Fruit fly (Drosophila melanogaster): Measurements from ENCODE around the gene St2.

Gene St2

DNA sequence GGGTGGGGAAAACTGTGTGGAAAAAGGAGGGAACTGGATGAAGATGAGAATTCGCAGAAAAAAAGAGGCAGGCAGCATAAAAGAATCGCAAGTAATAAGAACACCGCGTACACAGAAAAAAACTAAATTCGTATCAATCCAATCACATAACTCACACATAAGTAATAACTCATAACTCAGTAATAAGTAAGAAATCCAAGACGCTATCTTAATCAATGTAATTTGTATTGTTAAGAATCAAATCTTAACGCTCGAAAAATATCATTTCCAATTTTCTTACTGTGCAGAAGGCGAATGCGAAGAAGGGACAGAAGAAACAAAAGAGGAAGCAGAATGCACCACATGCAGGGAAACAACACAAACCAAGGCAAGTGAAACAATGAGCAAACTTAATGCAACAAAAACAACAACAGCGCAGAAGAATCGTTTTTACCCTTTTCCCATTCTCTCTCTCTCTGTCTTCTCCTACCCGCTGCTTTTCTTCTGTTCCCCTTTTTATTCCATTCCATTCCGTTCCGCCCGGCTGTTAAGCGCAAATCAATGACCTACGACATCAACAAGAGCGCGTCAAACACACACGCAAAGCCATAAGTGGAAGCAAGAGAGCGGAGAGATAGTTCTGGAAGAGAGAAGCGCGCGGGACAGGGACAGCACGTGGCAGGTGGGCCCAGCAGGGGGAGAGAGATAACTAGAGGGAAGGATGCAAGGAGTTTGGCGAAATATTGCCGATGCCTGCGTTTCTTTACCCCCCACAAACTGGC is 22.4 kb upstream of the St2 start:
- no peak for TF ChIP-seq insv (optimal IDR thresholded peaks at IDR 0.05)
- TF ChIP-seq Myc (optimal IDR thresholded peaks at IDR 0.05) = no peak
- TF ChIP-seq h (optimal IDR thresholded peaks at IDR 0.05) = no peak
- TF ChIP-seq Sin3A (optimal IDR thresholded peaks at IDR 0.05) = no peak
- TF ChIP-seq ttk (optimal IDR thresholded peaks at IDR 0.05) = no peak
- peak; percentile 36 for TF ChIP-seq psq (optimal IDR thresholded peaks at IDR 0.05)

DNA sequence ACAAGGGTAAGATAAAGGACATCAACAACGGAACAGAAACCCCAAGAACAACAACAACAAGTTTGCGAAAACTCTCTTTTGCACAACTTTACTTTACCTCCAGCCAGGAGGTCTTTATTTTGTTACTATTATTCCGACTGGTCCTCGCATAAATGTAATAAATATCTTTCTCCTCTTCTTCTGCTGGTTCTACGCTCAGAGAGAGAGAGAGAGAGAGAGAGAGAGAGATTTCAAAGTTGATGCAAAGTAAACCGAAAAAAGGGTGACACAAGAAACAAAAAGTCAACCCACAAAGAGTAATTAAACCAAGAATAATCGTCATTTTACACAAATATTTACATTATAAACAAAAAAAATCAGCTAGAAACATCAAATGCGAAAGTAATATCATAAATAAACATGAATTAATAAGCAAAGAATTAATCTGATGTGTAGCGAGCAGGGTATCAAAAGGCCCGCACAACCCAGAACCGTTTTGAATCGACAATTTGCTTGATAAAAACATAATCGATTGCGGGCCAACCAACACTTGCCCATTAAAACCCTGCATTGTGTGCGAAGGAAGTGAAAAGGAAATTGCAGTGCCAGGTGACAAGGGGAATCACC is 21.5 kb upstream of the St2 start:
- TF ChIP-seq psq (optimal IDR thresholded peaks at IDR 0.05) (no peak), insv (optimal IDR thresholded peaks at IDR 0.05) (no peak), Sin3A (optimal IDR thresholded peaks at IDR 0.05) (no peak), h (optimal IDR thresholded peaks at IDR 0.05) (no peak), ttk (optimal IDR thresholded peaks at IDR 0.05) (no peak), Myc (optimal IDR thresholded peaks at IDR 0.05) (no peak)

DNA sequence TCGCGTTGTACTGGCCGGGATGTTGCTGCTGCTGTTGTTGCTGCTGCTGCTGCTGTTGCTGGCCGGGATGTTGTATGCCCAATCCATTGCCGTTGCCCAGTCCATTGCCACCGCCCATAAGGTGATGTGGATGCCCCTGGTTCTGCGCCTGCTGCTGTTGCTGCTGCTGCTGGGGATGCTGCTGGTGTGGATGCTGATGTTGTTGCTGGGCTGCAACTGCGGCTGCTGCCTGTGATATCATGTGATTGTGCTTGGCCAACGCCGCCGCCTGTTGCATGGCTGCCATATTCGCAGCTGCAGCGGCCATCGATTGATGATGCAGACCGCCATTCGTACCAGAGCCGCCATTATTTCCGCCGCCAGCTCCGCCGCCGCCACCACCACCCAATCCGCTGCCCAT is 19.3 kb upstream of the St2 start:
- TF ChIP-seq Sin3A (optimal IDR thresholded peaks at IDR 0.05) (no peak), h (optimal IDR thresholded peaks at IDR 0.05) (no peak), Myc (optimal IDR thresholded peaks at IDR 0.05) (no peak), psq (optimal IDR thresholded peaks at IDR 0.05) (no peak), ttk (optimal IDR thresholded peaks at IDR 0.05) (no peak), insv (optimal IDR thresholded peaks at IDR 0.05) (no peak)

DNA sequence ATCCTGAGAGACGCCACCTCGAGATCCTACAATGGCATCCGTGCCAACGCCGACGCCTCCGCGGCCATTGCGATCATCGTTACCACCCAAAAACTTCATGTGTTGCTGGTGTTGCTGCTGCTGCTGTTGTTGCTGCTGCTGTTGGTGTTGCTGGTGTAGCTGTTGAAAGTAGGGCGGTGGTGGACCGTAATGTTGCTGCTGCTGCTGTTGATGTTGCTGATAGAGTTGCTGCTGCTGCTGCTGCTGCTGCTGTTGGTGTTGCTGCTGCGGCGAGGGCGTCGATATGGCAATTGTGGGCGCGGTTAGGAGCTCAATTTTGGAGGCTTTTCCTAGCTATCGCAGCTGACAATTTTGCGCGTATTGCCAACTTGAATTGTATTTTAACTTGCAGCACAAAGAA is 17.9 kb upstream of the St2 start:
- TF ChIP-seq Sin3A (optimal IDR thresholded peaks at IDR 0.05) (no peak), h (optimal IDR thresholded peaks at IDR 0.05) (no peak), psq (optimal IDR thresholded peaks at IDR 0.05) (no peak), ttk (optimal IDR thresholded peaks at IDR 0.05) (no peak), Myc (optimal IDR thresholded peaks at IDR 0.05) (no peak), insv (optimal IDR thresholded peaks at IDR 0.05) (no peak)

DNA sequence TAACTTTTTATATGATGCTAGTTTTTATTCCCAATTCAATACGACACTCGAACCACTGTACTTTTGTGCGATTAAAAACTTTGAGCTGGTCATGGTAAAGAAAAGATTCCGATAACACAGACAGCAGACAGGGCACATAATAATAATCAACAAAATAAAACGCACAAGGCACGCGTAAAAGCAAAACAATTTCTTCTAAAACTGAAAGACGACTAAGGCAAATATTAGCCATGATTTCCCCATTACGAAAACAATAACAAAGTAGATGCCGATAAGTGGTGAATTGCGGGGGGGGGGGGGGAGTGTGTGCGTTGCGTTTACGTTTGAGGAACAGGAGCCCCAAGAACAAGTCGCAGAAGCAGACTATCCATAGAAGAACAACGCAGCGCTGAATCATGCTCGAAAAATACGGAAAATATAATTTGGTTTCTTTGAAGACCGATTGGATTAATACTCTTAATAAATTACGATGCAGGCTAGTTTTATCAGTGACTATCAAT is 16.8 kb upstream of the St2 start:
- TF ChIP-seq h (optimal IDR thresholded peaks at IDR 0.05) (no peak), psq (optimal IDR thresholded peaks at IDR 0.05) (no peak), ttk (optimal IDR thresholded peaks at IDR 0.05) (no peak), Myc (optimal IDR thresholded peaks at IDR 0.05) (no peak), insv (optimal IDR thresholded peaks at IDR 0.05) (no peak), Sin3A (optimal IDR thresholded peaks at IDR 0.05) (no peak)

DNA sequence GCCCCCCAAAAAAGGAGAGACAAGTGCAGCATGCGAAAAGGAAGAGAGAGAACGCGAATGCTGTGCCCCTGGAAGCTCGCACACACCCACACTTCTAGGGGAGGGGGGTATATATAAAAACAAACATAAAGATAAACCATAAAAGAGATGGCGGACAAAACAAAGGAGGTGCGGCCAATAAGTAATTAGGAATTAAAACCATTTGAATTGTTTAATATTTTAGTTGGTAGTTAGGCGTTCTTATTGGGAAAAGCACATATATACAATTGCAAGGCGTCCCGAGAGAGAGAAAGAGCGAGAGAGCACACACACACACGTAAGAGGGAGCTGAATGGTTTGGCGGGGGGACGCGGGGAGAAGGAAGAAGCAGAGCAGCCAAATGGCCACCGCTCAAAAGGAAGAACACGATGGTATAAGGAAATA is 15.6 kb upstream of the St2 start:
- TF ChIP-seq psq (optimal IDR thresholded peaks at IDR 0.05) = peak; percentile 88
- no peak for TF ChIP-seq Sin3A (optimal IDR thresholded peaks at IDR 0.05)

DNA sequence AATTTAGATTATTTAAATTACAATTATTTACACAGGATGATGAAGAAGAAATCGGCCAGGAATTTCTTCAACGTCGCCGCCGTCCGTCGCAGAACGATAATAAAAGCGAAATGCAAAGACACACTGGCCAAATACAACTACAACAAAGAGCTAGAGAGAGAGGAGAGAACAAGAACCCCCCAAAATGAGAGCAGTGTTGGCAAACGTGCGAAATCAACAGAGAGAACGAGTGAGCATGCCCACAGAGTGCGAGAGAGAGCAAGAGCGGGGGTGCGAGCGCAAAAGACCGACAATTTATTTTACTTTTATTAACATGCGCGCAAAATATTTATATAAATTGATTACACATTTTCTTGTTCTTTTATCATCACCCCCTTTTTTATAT is 14.8 kb upstream of the St2 start:
- no peak for TF ChIP-seq h (optimal IDR thresholded peaks at IDR 0.05)
- no peak for TF ChIP-seq ttk (optimal IDR thresholded peaks at IDR 0.05)
- no peak for TF ChIP-seq Myc (optimal IDR thresholded peaks at IDR 0.05)
- no peak for TF ChIP-seq insv (optimal IDR thresholded peaks at IDR 0.05)
- no peak for TF ChIP-seq Sin3A (optimal IDR thresholded peaks at IDR 0.05)
- no peak for TF ChIP-seq psq (optimal IDR thresholded peaks at IDR 0.05)

DNA sequence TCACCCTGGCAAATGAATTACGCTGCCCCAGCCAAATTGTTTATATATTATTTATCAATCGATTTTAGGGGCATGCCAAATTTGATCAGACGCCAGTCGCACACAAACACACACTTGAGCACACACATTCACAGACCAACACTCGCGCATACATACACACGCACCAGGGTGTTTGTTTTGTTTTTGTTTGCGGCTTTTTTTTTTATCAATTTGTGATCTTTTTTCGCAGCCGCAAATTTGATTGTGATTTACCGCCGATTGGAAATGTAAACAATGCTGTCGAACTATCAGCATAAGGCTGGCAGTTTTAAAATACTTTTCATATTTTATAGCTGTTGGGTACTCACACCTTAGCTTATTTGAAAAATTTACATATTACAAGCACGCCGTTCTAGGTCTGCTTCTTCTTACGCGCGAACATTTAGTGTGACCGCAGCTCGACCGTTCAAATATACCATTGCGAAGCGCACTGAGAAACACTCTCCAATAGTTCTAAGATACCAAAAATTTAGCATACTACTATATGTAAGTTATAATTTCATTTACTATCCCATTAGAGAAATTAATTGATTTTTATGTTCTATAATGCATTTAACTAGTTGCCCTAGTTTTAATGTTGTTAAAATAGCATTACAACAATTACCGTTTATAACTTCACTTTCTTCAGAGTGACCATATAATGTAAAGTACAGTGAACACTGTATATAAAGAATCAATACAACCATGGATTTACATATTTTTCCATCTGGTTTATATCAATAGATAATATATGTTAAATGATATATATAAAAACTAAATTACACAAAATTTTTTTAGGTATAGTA is 14.2 kb upstream of the St2 start, which contains the start of gene pum:
pum (minus strand) TSS at position 415 of the 824 bp plus-strand sequence.
- no peak for TF ChIP-seq insv (optimal IDR thresholded peaks at IDR 0.05)
- TF ChIP-seq Myc (optimal IDR thresholded peaks at IDR 0.05) = no peak
- TF ChIP-seq psq (optimal IDR thresholded peaks at IDR 0.05) = no peak
- TF ChIP-seq ttk (optimal IDR thresholded peaks at IDR 0.05) = no peak
- no peak for TF ChIP-seq Sin3A (optimal IDR thresholded peaks at IDR 0.05)
- no peak for TF ChIP-seq h (optimal IDR thresholded peaks at IDR 0.05)

DNA sequence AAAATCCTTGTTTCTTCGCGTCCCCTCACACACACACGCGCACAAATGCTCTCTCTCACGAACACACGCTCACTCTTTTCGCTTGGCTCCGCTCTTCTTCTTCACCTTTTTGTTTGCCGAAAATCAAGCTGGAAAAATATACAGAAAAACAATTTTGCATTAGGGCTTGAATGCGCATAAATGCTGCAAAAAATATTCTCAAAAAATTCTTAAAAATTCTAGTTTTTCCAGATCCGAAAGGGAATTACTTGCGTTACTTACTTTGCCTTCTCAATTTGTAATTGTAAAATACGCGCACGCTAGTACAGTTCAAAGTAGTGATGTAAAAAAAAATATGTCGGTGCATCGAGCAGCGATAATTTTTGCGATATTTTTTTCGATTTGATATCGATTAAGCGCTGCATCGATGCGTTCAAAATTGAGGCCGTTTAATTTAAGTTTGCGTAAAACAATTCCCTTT is 11.7 kb upstream of the St2 start:
- TF ChIP-seq ttk (optimal IDR thresholded peaks at IDR 0.05) (no peak), Myc (optimal IDR thresholded peaks at IDR 0.05) (no peak)

DNA sequence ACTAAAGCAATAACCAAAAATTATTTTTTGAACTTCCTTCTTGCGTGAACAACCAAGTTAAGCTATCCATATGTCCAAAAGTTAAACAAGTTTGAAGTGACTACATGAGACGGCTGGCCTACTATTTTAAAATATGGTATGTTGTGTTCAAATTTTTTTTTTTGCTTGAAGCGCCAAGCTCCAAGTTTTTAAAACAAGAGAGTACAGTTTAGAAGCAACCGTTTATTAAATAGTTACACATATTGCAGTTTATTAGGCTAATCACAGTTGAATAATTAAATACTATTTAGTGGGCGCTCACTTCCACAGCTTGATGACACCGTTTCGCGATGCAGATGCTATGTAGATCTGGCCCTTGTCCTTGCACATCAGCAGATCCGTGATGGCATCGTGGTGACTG is 11.1 kb upstream of the St2 start, which contains the start of gene D1:
D1 (minus strand) TSS at position 101 of the 400 bp plus-strand sequence.
- TF ChIP-seq insv (optimal IDR thresholded peaks at IDR 0.05) (no peak), h (optimal IDR thresholded peaks at IDR 0.05) (no peak), ttk (optimal IDR thresholded peaks at IDR 0.05) (no peak), psq (optimal IDR thresholded peaks at IDR 0.05) (no peak), Myc (optimal IDR thresholded peaks at IDR 0.05) (no peak), Sin3A (optimal IDR thresholded peaks at IDR 0.05) (no peak)

DNA sequence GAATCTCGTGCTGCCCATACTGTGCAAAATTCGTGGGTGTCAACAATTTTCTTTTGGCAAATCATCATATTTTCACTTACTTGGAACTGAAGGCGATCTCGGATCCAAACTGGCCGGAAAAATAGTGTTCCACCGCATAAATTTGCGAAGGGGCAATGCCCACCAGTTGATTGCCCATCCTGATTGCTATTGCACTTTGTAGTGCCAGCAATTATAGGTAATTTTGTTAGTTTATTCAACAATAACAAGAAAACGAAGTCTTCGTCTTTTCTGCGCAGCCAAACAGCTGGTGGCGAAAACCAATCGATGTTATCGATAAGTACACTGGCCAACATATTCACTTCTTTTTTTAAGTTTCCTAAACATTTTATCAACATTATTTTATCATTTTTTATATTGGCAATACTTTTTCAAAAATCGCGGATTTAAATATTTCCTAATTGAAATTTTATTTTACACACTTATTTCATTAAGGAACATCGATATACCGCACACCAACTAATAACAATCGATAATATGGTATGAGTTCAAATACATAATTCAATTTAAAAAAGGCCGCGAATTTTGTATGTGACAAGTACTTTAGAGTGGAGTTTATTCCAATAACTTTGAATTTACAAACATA is 6.0 kb upstream of the St2 start, which contains the start of gene Vps15:
Vps15 (minus strand) TSS at position 294 of the 625 bp plus-strand sequence.
- TF ChIP-seq h (optimal IDR thresholded peaks at IDR 0.05) (no peak), Sin3A (optimal IDR thresholded peaks at IDR 0.05) (no peak), ttk (optimal IDR thresholded peaks at IDR 0.05) (no peak), insv (optimal IDR thresholded peaks at IDR 0.05) (no peak), psq (optimal IDR thresholded peaks at IDR 0.05) (no peak), Myc (optimal IDR thresholded peaks at IDR 0.05) (no peak)

All from Kc167 (cell line).